Worm (Caenorhabditis elegans) whole organism, midembryonic: Measurements from ENCODE around the gene F34D10.4.

ENCODE experiments used
- T22C8.4 ChIP-seq: fragments of 200-800 bp; sonication (Bioruptor generic); IDR thresholded peaks from 2 replicates; pipeline ENCODE4 v1.3.6; 2022; ENCODE audit warnings: missing genetic modification characterization, missing compliant biosample characterization
- cog-1 ChIP-seq: sonication (generic microtip); optimal IDR thresholded peaks from 2 replicates; lab custom pipeline; 2016; ENCODE audit warnings: missing genetic modification characterization, missing compliant biosample characterization
- flt-1 ChIP-seq: fragments of 200-800 bp; sonication (Bioruptor generic); IDR thresholded peaks from 2 replicates; pipeline ENCODE4 v1.3.6; 2022; ENCODE audit warnings: missing genetic modification characterization, missing compliant biosample characterization
- ref-1 ChIP-seq: fragments of 200-800 bp; sonication (Bioruptor generic); conservative IDR thresholded peaks from 2 replicates; pipeline ENCODE4 v1.3.6; 2022; ENCODE audit warnings: missing genetic modification reagents, missing genetic modification characterization, missing compliant biosample characterization
- ztf-23 ChIP-seq: fragments of 200-800 bp; sonication (Bioruptor generic); IDR thresholded peaks from 2 replicates; pipeline ENCODE4 v1.3.6; 2022; ENCODE audit warnings: missing genetic modification reagents, missing genetic modification characterization, missing compliant biosample characterization

DNA sequence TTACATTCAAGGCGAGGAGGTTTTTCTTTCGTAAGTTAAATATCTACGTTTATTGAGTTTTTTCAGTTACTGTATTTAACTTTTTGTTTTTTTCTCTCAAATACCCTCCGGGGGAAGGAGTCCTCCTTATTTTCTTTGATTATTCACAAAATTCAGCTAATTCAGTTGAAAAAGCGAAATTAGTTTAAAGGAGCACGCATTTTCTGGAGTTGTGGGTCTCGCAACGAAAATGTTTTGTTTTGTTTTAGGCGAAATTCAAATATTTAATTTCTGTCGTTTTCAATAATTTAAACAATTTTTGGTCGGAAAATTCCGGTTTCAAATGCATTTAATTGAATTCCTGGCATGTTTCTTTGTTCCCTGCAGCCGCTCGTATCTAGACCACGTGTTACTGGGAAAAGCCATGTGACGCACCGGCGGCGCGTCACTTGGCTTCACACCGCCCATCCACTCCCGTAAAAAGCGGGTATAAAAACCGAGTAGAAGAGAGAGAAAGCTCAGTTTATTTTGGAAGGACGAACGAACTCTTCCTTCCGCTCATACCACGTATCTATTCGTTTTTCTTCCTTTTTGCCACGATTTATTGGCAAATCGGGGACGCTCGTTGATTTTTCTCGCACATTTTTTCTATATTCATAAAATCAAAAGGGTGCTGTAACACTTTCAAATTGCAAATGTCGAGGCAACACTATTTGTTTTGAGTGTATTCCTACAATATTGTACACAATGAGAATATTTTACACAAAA lies 720 bp upstream of the F34D10.4 start:
- TF ChIP-seq T22C8.4 (GFP tag; lab: Robert Waterston, UW) (no peak), ref-1 (GFP tag; lab: Robert Waterston, UW) (no peak), flt-1 (GFP tag; lab: Robert Waterston, UW) (no peak), ztf-23 (GFP tag; lab: Robert Waterston, UW) (no peak), cog-1 (tag; lab: Kevin White, UChicago) (no peak)
